Worm (Caenorhabditis elegans) whole organism, young adult: Measurements from ENCODE around the gene K06A1.2.

Experiments used
- F57A8.1 ChIP-seq: fragments of 200-800 bp; sonication (Bioruptor generic); optimal IDR thresholded peaks from 2 replicates; lab custom pipeline; 2018; ENCODE audit warnings: mild to moderate bottlenecking, missing genetic modification characterization, moderate library complexity, missing compliant biosample characterization
- dox-1 ChIP-seq: fragments of 200-800 bp; sonication (Bioruptor generic); IDR thresholded peaks from 2 replicates; pipeline ENCODE4 v1.3.6; 2022; ENCODE audit warnings: missing genetic modification reagents, missing genetic modification characterization, missing compliant biosample characterization
- egl-44 ChIP-seq: fragments of 200-800 bp; sonication (Bioruptor generic); IDR thresholded peaks from 2 replicates; pipeline ENCODE4 v1.3.6; 2022; ENCODE audit warnings: missing genetic modification reagents, missing genetic modification characterization, missing compliant biosample characterization
- egrh-3 ChIP-seq: fragments of 200-800 bp; sonication (Bioruptor generic); IDR thresholded peaks from 2 replicates; pipeline ENCODE4 v1.3.6; 2022; ENCODE audit warnings: missing genetic modification reagents, missing genetic modification characterization, missing compliant biosample characterization
- nhr-80 ChIP-seq: sonication (generic microtip); optimal IDR thresholded peaks from 2 replicates; lab custom pipeline; 2016; ENCODE audit warnings: missing genetic modification characterization, missing compliant biosample characterization
- tlf-1 ChIP-seq: fragments of 200-800 bp; sonication (Bioruptor generic); optimal IDR thresholded peaks from 2 replicates; lab custom pipeline; 2018; ENCODE audit warnings: mild to moderate bottlenecking, missing genetic modification characterization, missing compliant biosample characterization
- zim-3 ChIP-seq: sonication (generic microtip); optimal IDR thresholded peaks from 2 replicates; lab custom pipeline; 2017; ENCODE audit warnings: mild to moderate bottlenecking, missing genetic modification characterization, moderate library complexity, missing compliant biosample characterization

ce11 chrII:6491187-6491586 lies 47.4 kb downstream of the K06A1.2 start:
- TF ChIP-seq egl-44 (GFP tag; lab: Robert Waterston, UW) (0 out of 2 replicates have a peak, but pooled peaks have one; percentile 48), dox-1 (GFP tag; lab: Robert Waterston, UW) (no peak), egrh-3 (GFP tag; lab: Robert Waterston, UW) (no peak), zim-3 (tag; lab: Kevin White, UChicago) (no peak), F57A8.1 (GFP tag; lab: Kevin White, UChicago) (no peak), nhr-80 (tag; lab: Kevin White, UChicago) (no peak), tlf-1 (GFP tag; lab: Kevin White, UChicago) (peak; percentile 24)
